Worm (Caenorhabditis elegans) whole organism, young adult: ENCODE results near the gene fbxa-72.

ENCODE experiments used
- C06A6.2 ChIP-seq: fragments of 200-800 bp; sonication (Bioruptor generic); conservative IDR thresholded peaks from 2 replicates; pipeline ENCODE4 v1.3.6; 2022; ENCODE audit warnings: missing genetic modification characterization, missing compliant biosample characterization
- F37B4.10 ChIP-seq: fragments of 200-800 bp; sonication (Bioruptor generic); IDR thresholded peaks from 2 replicates; pipeline ENCODE4 v1.3.6; 2022; ENCODE audit warnings: missing genetic modification characterization, missing compliant biosample characterization
- ZK185.1 ChIP-seq: sonication (generic microtip); optimal IDR thresholded peaks from 2 replicates; lab custom pipeline; 2016; ENCODE audit warnings: mild to moderate bottlenecking, missing genetic modification characterization, missing compliant biosample characterization; ENCODE audit not compliant: poor library complexity, severe bottlenecking
- ama-1 ChIP-seq, 3 experiments: fragments of 150-350 bp in 1 of 3; sonication (generic microtip) in 2 of 3; optimal IDR thresholded peaks; 2 replicates each; lab custom pipeline; 2014 to 2018; ENCODE audit warnings: missing biosample characterization in 2 of 3, missing genetic modification characterization in 2 of 3, missing genetic modification reagents in 2 of 3
- atf-7 ChIP-seq: sonication (generic microtip); optimal IDR thresholded peaks from 2 replicates; lab custom pipeline; 2017; ENCODE audit warnings: mild to moderate bottlenecking, missing genetic modification characterization, missing compliant biosample characterization
- cebp-2 ChIP-seq: fragments of 200-800 bp; sonication (Bioruptor generic); IDR thresholded peaks from 2 replicates; pipeline ENCODE4 v1.3.6; 2022; ENCODE audit warnings: missing genetic modification characterization, missing compliant biosample characterization
- dpff-1 ChIP-seq: sonication (generic microtip); optimal IDR thresholded peaks from 2 replicates; lab custom pipeline; 2017; ENCODE audit warnings: mild to moderate bottlenecking, missing genetic modification characterization, missing compliant biosample characterization
- hlh-12 ChIP-seq: sonication (generic microtip); optimal IDR thresholded peaks from 2 replicates; lab custom pipeline; 2016; ENCODE audit warnings: missing genetic modification characterization, missing compliant biosample characterization
- pbrm-1 ChIP-seq: fragments of 200-800 bp; sonication (Bioruptor generic); IDR thresholded peaks from 2 replicates; pipeline ENCODE4 v1.3.6; 2022; ENCODE audit warnings: missing genetic modification reagents, missing genetic modification characterization, missing compliant biosample characterization
- snpc-4 ChIP-seq, 5 experiments: fragments of 150-350 bp in 1 of 5; sonication (generic microtip) in 4 of 5; optimal IDR thresholded peaks; 2 replicates each; lab custom pipeline; 2014 to 2018; ENCODE audit warnings: missing genetic modification characterization in 5 of 5, missing biosample characterization in 3 of 5, antibody characterized with exemption in 2 of 5, mild to moderate bottlenecking in 2 of 5, missing compliant biosample characterization in 2 of 5, missing genotype in 2 of 5, moderate library complexity in 2 of 5, missing genetic modification reagents in 1 of 5
- unc-62 ChIP-seq: fragments of 150-350 bp; optimal IDR thresholded peaks from 2 replicates; lab custom pipeline; 2014; ENCODE audit warnings: missing biosample characterization, missing genetic modification reagents, missing genetic modification characterization

DNA sequence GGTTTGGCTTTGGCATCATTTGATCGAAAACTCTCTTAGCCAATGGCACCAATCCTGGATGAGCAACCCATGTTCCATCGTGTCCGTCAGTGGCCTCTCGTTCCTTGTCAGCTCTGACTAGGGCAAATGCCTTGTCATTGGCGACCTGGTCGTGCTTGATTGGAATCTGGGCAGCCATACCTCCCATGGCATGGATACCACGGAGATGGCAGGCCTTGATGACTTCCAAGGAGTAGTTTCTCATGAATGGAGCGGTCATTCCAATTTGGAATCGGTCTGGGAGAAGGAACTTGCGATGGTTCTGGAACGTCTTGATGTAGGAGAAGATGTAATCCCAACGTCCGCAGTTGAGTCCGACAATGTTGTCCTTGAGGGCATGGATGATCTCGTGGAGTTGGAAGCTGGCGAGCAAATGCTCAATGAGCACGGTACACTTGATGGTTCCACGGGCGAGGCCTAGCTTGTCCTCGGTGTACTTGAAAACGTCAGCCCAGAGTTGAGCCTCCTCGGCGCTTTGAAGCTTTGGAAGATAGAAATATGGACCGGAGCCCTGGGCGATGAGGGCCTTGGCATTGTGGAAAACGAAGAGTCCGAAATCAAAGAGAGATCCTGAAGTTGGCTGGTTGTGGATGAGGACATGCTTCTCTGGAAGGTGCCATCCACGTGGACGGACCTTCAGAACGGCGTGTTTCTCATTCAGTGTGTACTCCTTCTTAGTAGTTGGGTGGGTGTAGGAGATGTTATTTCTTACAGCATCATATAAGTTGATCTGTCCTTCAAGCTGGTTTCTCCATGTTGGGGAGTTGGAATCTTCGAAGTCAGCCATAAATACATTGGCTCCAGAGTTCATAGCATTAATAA lies 48.6 kb upstream of the fbxa-72 start:
- TF ChIP-seq cebp-2 (GFP tag; lab: Robert Waterston, UW) (no peak), F37B4.10 (GFP tag; lab: Robert Waterston, UW) (no peak), hlh-12 (tag; lab: Kevin White, UChicago) (no peak), snpc-4 (GFP tag; optimal IDR thresholded peaks at IDR 0.05; lab: Kevin White, UChicago) (no peak), snpc-4 (tag; optimal IDR thresholded peaks at IDR 0.05; lab: Kevin White, UChicago) (no peak), atf-7 (no peak), pbrm-1 (GFP tag; lab: Robert Waterston, UW) (no peak), C06A6.2 (GFP tag; lab: Robert Waterston, UW) (no peak; the same call in 1 of the 2 replicates), unc-62 (GFP tag; lab: Kevin White, UChicago) (no peak), dpff-1 (tag; lab: Kevin White, UChicago) (no peak), ZK185.1 (peak; percentile 67), ama-1 (optimal IDR thresholded peaks at IDR 0.05; lab: Kevin White, UChicago) (peak; percentile 88), ama-1 (GFP tag; optimal IDR thresholded peaks at IDR 0.05; lab: Kevin White, UChicago) (peak in 1 of 2 experiments; percentile 12)
